Fruit fly (Drosophila melanogaster): ENCODE results near the gene CG5687.

- TF ChIP-seq psq (optimal IDR thresholded peaks at IDR 0.05) (no peak), CG8478 (optimal IDR thresholded peaks at IDR 0.05) (no peak), usp (GFP tag; optimal IDR thresholded peaks at IDR 0.05) (no peak)
These were observed 30.8 kb upstream of the CG5687 start, which contains the start of gene CG1927 for dm6 chr3L:1969539-1970337.

Data from whole organism.